Fruit fly (Drosophila melanogaster) whole organism, embryonic: ENCODE data around the gene Esyt2.

Experiments used
- CG10565 ChIP-seq: fragments of 200-800 bp; sonication (Bioruptor generic); optimal IDR thresholded peaks from 3 replicates; lab custom pipeline; 2016; ENCODE audit warnings: missing biosample characterization, mild to moderate bottlenecking, missing genetic modification characterization
- CG17361 ChIP-seq: fragments of 200-800 bp; sonication (Bioruptor generic); IDR thresholded peaks from 3 replicates; pipeline ENCODE4 v1.3.6; 2022; ENCODE audit warnings: missing biosample characterization, missing genetic modification characterization
- Hr78 ChIP-seq, 2 experiments: fragments of 200-800 bp in 1 of 2; fragments of >200 bp in 1 of 2; sonication (Bioruptor generic) in 1 of 2; optimal IDR thresholded peaks; 2 replicates each; lab custom pipeline; 2017 to 2019; ENCODE audit warnings: missing biosample characterization in 2 of 2, missing genetic modification characterization in 2 of 2, mild to moderate bottlenecking in 1 of 2, moderate library complexity in 1 of 2
- Jarid2 ChIP-seq: fragments of 200-800 bp; sonication (Bioruptor generic); optimal IDR thresholded peaks from 3 replicates; lab custom pipeline; 2017; ENCODE audit warnings: mild to moderate bottlenecking, missing biosample characterization, missing genetic modification reagents, missing genetic modification characterization
- Ptx1 ChIP-seq: fragments of 200-800 bp; sonication (Bioruptor generic); IDR thresholded peaks from 2 replicates; pipeline ENCODE4 v1.3.6; 2022; ENCODE audit warnings: missing biosample characterization, missing genetic modification characterization
- chn ChIP-seq: fragments of 200-800 bp; sonication (Bioruptor generic); optimal IDR thresholded peaks from 2 replicates; lab custom pipeline; 2016; ENCODE audit warnings: missing biosample characterization, missing genetic modification characterization
- pfk ChIP-seq: fragments of 200-800 bp; sonication (Bioruptor generic); optimal IDR thresholded peaks from 2 replicates; lab custom pipeline; 2018; ENCODE audit warnings: missing biosample characterization, mild to moderate bottlenecking, missing genetic modification characterization, moderate library complexity
- vnd ChIP-seq: fragments of 200-800 bp; sonication (Bioruptor generic); IDR thresholded peaks from 3 replicates; pipeline ENCODE4 v1.3.6; 2022; ENCODE audit warnings: missing biosample characterization, missing genetic modification characterization; ENCODE audit not compliant: partially characterized antibody

DNA sequence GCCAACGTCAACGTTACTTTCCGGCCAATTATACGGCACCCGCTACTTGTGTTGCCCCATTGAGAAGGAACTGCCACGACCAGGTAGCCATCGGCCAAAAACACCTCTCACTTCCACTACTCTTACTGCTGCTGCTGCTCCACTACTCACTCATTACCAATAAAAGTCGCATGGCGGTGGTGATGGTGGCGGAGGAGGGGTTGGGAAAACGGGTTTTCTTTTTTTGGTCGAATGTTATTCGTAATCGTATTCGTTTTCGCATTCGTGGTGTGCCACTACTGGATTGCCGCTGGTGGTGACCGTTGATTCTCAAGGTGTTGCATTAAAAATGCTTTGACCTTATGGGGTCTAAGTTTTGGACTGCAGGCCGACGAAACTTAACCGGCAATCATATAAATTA is 49.2 kb downstream of the Esyt2 start:
- no peak for TF ChIP-seq CG17361 (GFP tag; lab: Robert Waterston, UW)
- TF ChIP-seq pfk (GFP tag; lab: Kevin White, UChicago) = no peak
- TF ChIP-seq Jarid2 (GFP tag; lab: Kevin White, UChicago) = no peak
- TF ChIP-seq Ptx1 (GFP tag; lab: Robert Waterston, UW) = no peak
- TF ChIP-seq Hr78 (GFP tag; optimal IDR thresholded peaks at IDR 0.05; lab: Kevin White, UChicago) = no peak
- no peak for TF ChIP-seq vnd (GFP tag; lab: Robert Waterston, UW)
- TF ChIP-seq chn = no peak
- TF ChIP-seq CG10565 (GFP tag; lab: Kevin White, UChicago) = no peak
